Fruit fly (Drosophila melanogaster) whole organism, embryonic: ENCODE results near the gene CG11975.

Experiments
- CG10959 ChIP-seq: fragments of 200-800 bp; sonication (Bioruptor generic); IDR thresholded peaks from 2 replicates; pipeline ENCODE4 v1.3.6; 2022; ENCODE audit warnings: missing biosample characterization, missing genetic modification characterization
- CG11504 ChIP-seq: fragments of 200-800 bp; sonication (Bioruptor generic); optimal IDR thresholded peaks from 3 replicates; lab custom pipeline; 2019; ENCODE audit warnings: missing biosample characterization, mild to moderate bottlenecking, missing genetic modification characterization, moderate library complexity
- CG12219 ChIP-seq: fragments of 200-800 bp; sonication (Bioruptor generic); optimal IDR thresholded peaks from 3 replicates; lab custom pipeline; 2018; ENCODE audit warnings: missing biosample characterization, mild to moderate bottlenecking, missing genetic modification characterization
- CG1233 ChIP-seq: fragments of 200-800 bp; sonication (Bioruptor generic); optimal IDR thresholded peaks from 4 replicates; lab custom pipeline; 2018; ENCODE audit warnings: missing biosample characterization, mild to moderate bottlenecking, missing genetic modification characterization
- CG12942 ChIP-seq: fragments of 200-800 bp; sonication (Bioruptor generic); optimal IDR thresholded peaks from 3 replicates; lab custom pipeline; 2016; ENCODE audit warnings: missing biosample characterization, missing genetic modification characterization
- CG13624 ChIP-seq: fragments of 200-800 bp; sonication (Bioruptor generic); optimal IDR thresholded peaks from 2 replicates; lab custom pipeline; 2016; ENCODE audit warnings: missing biosample characterization, missing genetic modification characterization
- CG14965 ChIP-seq: fragments of 200-800 bp; sonication (Bioruptor generic); optimal IDR thresholded peaks from 2 replicates; lab custom pipeline; 2016; ENCODE audit warnings: missing biosample characterization, missing genetic modification characterization, borderline replicate concordance
- CG15269 ChIP-seq: fragments of 200-800 bp; sonication (Bioruptor generic); optimal IDR thresholded peaks from 2 replicates; lab custom pipeline; 2018; ENCODE audit warnings: missing biosample characterization, mild to moderate bottlenecking, missing genetic modification characterization, moderate library complexity
- CG17568 ChIP-seq: fragments of 200-800 bp; sonication (Bioruptor generic); optimal IDR thresholded peaks from 2 replicates; lab custom pipeline; 2018; ENCODE audit warnings: missing biosample characterization, mild to moderate bottlenecking, missing genetic modification characterization, moderate library complexity
- CG17612 ChIP-seq: fragments of 200-800 bp; sonication (Bioruptor generic); IDR thresholded peaks from 2 replicates; pipeline ENCODE4 v1.3.6; 2022; ENCODE audit warnings: missing biosample characterization, missing genetic modification characterization
- CG18476 ChIP-seq: fragments of 200-800 bp; sonication (Bioruptor generic); optimal IDR thresholded peaks from 2 replicates; lab custom pipeline; 2016; ENCODE audit warnings: missing biosample characterization, mild to moderate bottlenecking, missing genetic modification characterization
- CG2875 ChIP-seq: fragments of 200-800 bp; sonication (Bioruptor generic); optimal IDR thresholded peaks from 2 replicates; lab custom pipeline; 2017; ENCODE audit warnings: missing biosample characterization, mild to moderate bottlenecking, missing genetic modification characterization, missing genetic modification reagents
- CG30431 ChIP-seq: fragments of 200-800 bp; sonication (Bioruptor generic); optimal IDR thresholded peaks from 2 replicates; lab custom pipeline; 2017; ENCODE audit warnings: missing biosample characterization, missing genetic modification characterization
- CG3065 ChIP-seq: fragments of 200-800 bp; sonication (Bioruptor generic); optimal IDR thresholded peaks from 2 replicates; lab custom pipeline; 2016; ENCODE audit warnings: missing biosample characterization, missing genetic modification characterization
- CG32767 ChIP-seq: fragments of 200-800 bp; sonication (Bioruptor generic); IDR thresholded peaks from 2 replicates; pipeline ENCODE4 v1.3.6; 2022; ENCODE audit warnings: missing biosample characterization, missing genetic modification characterization
- CG42726 ChIP-seq: fragments of 200-800 bp; sonication (Bioruptor generic); IDR thresholded peaks from 2 replicates; pipeline ENCODE4 v1.3.6; 2022; ENCODE audit warnings: missing biosample characterization, missing genetic modification characterization; ENCODE audit not compliant: partially characterized antibody
- CG4854 ChIP-seq: fragments of 200-800 bp; sonication (Bioruptor generic); optimal IDR thresholded peaks from 2 replicates; lab custom pipeline; 2016; ENCODE audit warnings: missing biosample characterization, missing genetic modification characterization, inconsistent platforms
- CG5953 ChIP-seq: fragments of 200-800 bp; sonication (Bioruptor generic); IDR thresholded peaks from 2 replicates; pipeline ENCODE4 v1.3.6; 2022; ENCODE audit warnings: missing biosample characterization, missing genetic modification characterization
- CG7963 ChIP-seq: fragments of 200-800 bp; sonication (Bioruptor generic); IDR thresholded peaks from 3 replicates; pipeline ENCODE4 v1.3.6; 2022; ENCODE audit warnings: missing biosample characterization, missing genetic modification characterization; ENCODE audit not compliant: partially characterized antibody
- CG8281 ChIP-seq: fragments of 200-800 bp; sonication (Bioruptor generic); optimal IDR thresholded peaks from 2 replicates; lab custom pipeline; 2018; ENCODE audit warnings: missing biosample characterization, mild to moderate bottlenecking, missing genetic modification characterization, moderate library complexity
- Dp ChIP-seq: fragments of 200-800 bp; sonication (Bioruptor generic); optimal IDR thresholded peaks from 2 replicates; lab custom pipeline; 2018; ENCODE audit warnings: missing biosample characterization, mild to moderate bottlenecking, missing genetic modification characterization, moderate library complexity
- Lhr ChIP-seq: fragments of 200-800 bp; sonication (Bioruptor generic); optimal IDR thresholded peaks from 3 replicates; lab custom pipeline; 2017; ENCODE audit warnings: mild to moderate bottlenecking, missing biosample characterization, missing genetic modification reagents, missing genetic modification characterization
- MTF-1 ChIP-seq: fragments of 200-800 bp; sonication (Bioruptor generic); optimal IDR thresholded peaks from 2 replicates; lab custom pipeline; 2018; ENCODE audit warnings: missing biosample characterization, mild to moderate bottlenecking, missing genetic modification characterization, borderline replicate concordance
- Oaz ChIP-seq: fragments of 200-800 bp; sonication (Bioruptor generic); IDR thresholded peaks from 2 replicates; pipeline ENCODE4 v1.3.6; 2022; ENCODE audit warnings: missing biosample characterization, missing genetic modification characterization
- Sin3A ChIP-seq: fragments of >200 bp; optimal IDR thresholded peaks from 2 replicates; lab custom pipeline; 2018
- Usf ChIP-seq: fragments of 200-800 bp; sonication (Bioruptor generic); optimal IDR thresholded peaks from 2 replicates; lab custom pipeline; 2017; ENCODE audit warnings: missing genotype, missing biosample characterization, missing genetic modification characterization
- ab ChIP-seq: fragments of 200-800 bp; sonication (Bioruptor generic); optimal IDR thresholded peaks from 2 replicates; lab custom pipeline; 2016; ENCODE audit warnings: missing biosample characterization, missing genetic modification characterization
- ap ChIP-seq: fragments of 200-800 bp; sonication (Bioruptor generic); IDR thresholded peaks from 2 replicates; pipeline ENCODE4 v1.3.6; 2022; ENCODE audit warnings: missing biosample characterization, missing genetic modification characterization
- caup ChIP-seq: fragments of 200-800 bp; sonication (Bioruptor generic); optimal IDR thresholded peaks from 3 replicates; lab custom pipeline; 2017; ENCODE audit warnings: missing biosample characterization, mild to moderate bottlenecking, missing genetic modification characterization, moderate library complexity; ENCODE audit not compliant: severe bottlenecking
- cwo ChIP-seq: fragments of 200-800 bp; sonication (Bioruptor generic); optimal IDR thresholded peaks from 3 replicates; lab custom pipeline; 2017; ENCODE audit warnings: missing biosample characterization, missing genetic modification characterization, mild to moderate bottlenecking, moderate library complexity, missing genetic modification reagents
- danr ChIP-seq: fragments of 200-800 bp; sonication (Bioruptor generic); IDR thresholded peaks from 2 replicates; pipeline ENCODE4 v1.3.6; 2022; ENCODE audit warnings: missing biosample characterization, missing genetic modification characterization
- dati ChIP-seq: fragments of 200-800 bp; sonication (Bioruptor generic); IDR thresholded peaks from 2 replicates; pipeline ENCODE4 v1.3.6; 2022; ENCODE audit warnings: missing biosample characterization, missing genetic modification characterization
- dimm ChIP-seq: fragments of 200-800 bp; sonication (Bioruptor generic); IDR thresholded peaks from 2 replicates; pipeline ENCODE4 v1.3.6; 2022; ENCODE audit warnings: missing biosample characterization, missing genetic modification characterization
- dm ChIP-seq: fragments of 200-800 bp; sonication (Bioruptor generic); optimal IDR thresholded peaks from 3 replicates; lab custom pipeline; 2016; ENCODE audit warnings: missing biosample characterization, missing genetic modification characterization
- en ChIP-seq: fragments of 200-800 bp; sonication (Bioruptor generic); optimal IDR thresholded peaks from 2 replicates; lab custom pipeline; 2016; ENCODE audit warnings: missing biosample characterization, missing genetic modification characterization
- ftz-f1 ChIP-seq: fragments of 200-800 bp; sonication (Bioruptor generic); optimal IDR thresholded peaks from 2 replicates; lab custom pipeline; 2016; ENCODE audit warnings: missing biosample characterization, missing genetic modification characterization
- ind ChIP-seq: fragments of 200-800 bp; sonication (Bioruptor generic); optimal IDR thresholded peaks from 3 replicates; lab custom pipeline; 2016; ENCODE audit warnings: missing biosample characterization, missing genetic modification characterization
- kah ChIP-seq: fragments of 200-800 bp; sonication (Bioruptor generic); optimal IDR thresholded peaks from 2 replicates; lab custom pipeline; 2018; ENCODE audit warnings: missing biosample characterization, mild to moderate bottlenecking, missing genetic modification characterization
- kni ChIP-seq: fragments of 200-800 bp; sonication (Bioruptor generic); optimal IDR thresholded peaks from 3 replicates; lab custom pipeline; 2017; ENCODE audit warnings: mild to moderate bottlenecking, missing biosample characterization, missing genetic modification reagents, missing genetic modification characterization
- luna ChIP-seq: fragments of 200-800 bp; sonication (Bioruptor generic); optimal IDR thresholded peaks from 2 replicates; lab custom pipeline; 2016; ENCODE audit warnings: missing biosample characterization, missing genetic modification characterization
- pb ChIP-seq: fragments of 200-800 bp; sonication (Bioruptor generic); optimal IDR thresholded peaks from 3 replicates; lab custom pipeline; 2016; ENCODE audit warnings: missing biosample characterization, missing genetic modification characterization
- prd ChIP-seq, 3 experiments: fragments of >200 bp in 2 of 3; fragments of 200-800 bp in 1 of 3; sonication (Bioruptor generic) in 1 of 3; optimal IDR thresholded peaks in 2 of 3; IDR thresholded peaks in 1 of 3; 2 replicates in 2 of 3; 3 replicates in 1 of 3; pipeline versions ENCODE4 v1.3.6 to Lab custom; 2017 to 2022; ENCODE audit warnings: missing biosample characterization in 1 of 3, missing genetic modification characterization in 1 of 3
- rib ChIP-seq: fragments of 200-800 bp; sonication (Bioruptor generic); IDR thresholded peaks from 2 replicates; pipeline ENCODE4 v1.3.6; 2022; ENCODE audit warnings: missing biosample characterization, missing genetic modification characterization
- shn ChIP-seq: fragments of 200-800 bp; sonication (Bioruptor generic); optimal IDR thresholded peaks from 3 replicates; lab custom pipeline; 2016; ENCODE audit warnings: missing biosample characterization, missing genetic modification characterization
- sima ChIP-seq: fragments of 200-800 bp; sonication (Bioruptor generic); optimal IDR thresholded peaks from 2 replicates; lab custom pipeline; 2016; ENCODE audit warnings: missing biosample characterization, missing genetic modification characterization
- slou ChIP-seq: fragments of 200-800 bp; sonication (Bioruptor generic); optimal IDR thresholded peaks from 3 replicates; lab custom pipeline; 2016; ENCODE audit warnings: missing biosample characterization, missing genetic modification characterization
- sob ChIP-seq: fragments of 200-800 bp; sonication (Bioruptor generic); IDR thresholded peaks from 2 replicates; pipeline ENCODE4 v1.3.6; 2022; ENCODE audit warnings: missing biosample characterization, missing genetic modification characterization
- sqz ChIP-seq: fragments of 200-800 bp; sonication (Bioruptor generic); optimal IDR thresholded peaks from 3 replicates; lab custom pipeline; 2018; ENCODE audit warnings: missing biosample characterization, mild to moderate bottlenecking, missing genetic modification characterization
- stc ChIP-seq: fragments of 200-800 bp; sonication (Bioruptor generic); IDR thresholded peaks from 2 replicates; pipeline ENCODE4 v1.3.6; 2022; ENCODE audit warnings: missing biosample characterization, missing genetic modification characterization
- trh ChIP-seq: fragments of 200-800 bp; sonication (Bioruptor generic); optimal IDR thresholded peaks from 2 replicates; lab custom pipeline; 2016; ENCODE audit warnings: missing biosample characterization, missing genetic modification characterization
- vfl ChIP-seq: fragments of 200-800 bp; sonication (Bioruptor generic); optimal IDR thresholded peaks from 2 replicates; lab custom pipeline; 2016; ENCODE audit warnings: missing biosample characterization, missing genetic modification characterization

The CG11975 gene

DNA sequence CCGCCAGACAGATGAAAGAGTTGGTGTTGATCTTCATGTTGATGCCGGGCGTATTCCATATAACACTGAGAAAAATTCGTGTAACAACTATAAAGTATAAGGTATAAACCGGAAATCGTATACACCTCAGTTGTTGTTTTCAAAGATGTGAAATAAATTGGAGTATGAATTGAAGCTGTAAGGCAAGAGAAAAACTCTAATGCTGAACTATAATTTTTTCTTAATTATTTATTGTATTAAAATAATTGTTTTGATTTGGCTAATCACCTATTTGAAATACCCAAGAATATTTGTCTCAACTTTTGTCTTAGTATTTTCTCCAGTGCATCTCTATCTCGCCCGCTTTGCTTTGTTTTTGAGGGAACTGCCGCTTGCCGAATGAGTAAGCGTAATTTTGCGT is 32.7 kb upstream of the CG11975 start:
- TF ChIP-seq ftz-f1 = no peak
- peak; percentile 11 for TF ChIP-seq sqz (GFP tag; lab: Kevin White, UChicago)
- TF ChIP-seq dati (GFP tag; lab: Robert Waterston, UW) = no peak
- TF ChIP-seq CG3065 = no peak
- no peak for TF ChIP-seq Usf (GFP tag; lab: Kevin White, UChicago)
- no peak for TF ChIP-seq Dp
- TF ChIP-seq shn = no peak
- no peak for TF ChIP-seq CG5953 (GFP tag; lab: Robert Waterston, UW)
- peak; percentile 32 for TF ChIP-seq CG12219 (GFP tag; lab: Kevin White, UChicago)
- TF ChIP-seq CG12942 = peak; percentile 30
- TF ChIP-seq ind (GFP tag; lab: Kevin White, UChicago) = peak; percentile 55
- TF ChIP-seq CG42726 = no peak
- TF ChIP-seq CG1233 = peak; percentile 43
- TF ChIP-seq CG13624 (GFP tag; lab: Kevin White, UChicago) = no peak
- TF ChIP-seq dimm (GFP tag; lab: Robert Waterston, UW) = no peak
- TF ChIP-seq Oaz = no peak
- no peak for TF ChIP-seq kni
- TF ChIP-seq trh = no peak
- no peak for TF ChIP-seq danr (GFP tag; lab: Robert Waterston, UW)
- TF ChIP-seq CG17612 = no peak
- no peak for TF ChIP-seq en
- TF ChIP-seq luna (GFP tag; lab: Kevin White, UChicago) = no peak
- TF ChIP-seq Lhr (GFP tag; lab: Kevin White, UChicago) = no peak
- TF ChIP-seq caup = no peak
- peak; percentile 42 for TF ChIP-seq kah
- TF ChIP-seq MTF-1 (GFP tag; lab: Kevin White, UChicago) = no peak
- peak; percentile 10 for TF ChIP-seq cwo (GFP tag; lab: Kevin White, UChicago)
- no peak for TF ChIP-seq CG18476
- TF ChIP-seq CG30431 (GFP tag; lab: Kevin White, UChicago) = no peak
- no peak for TF ChIP-seq CG4854 (GFP tag; lab: Kevin White, UChicago)
- TF ChIP-seq CG7963 (GFP tag; lab: Robert Waterston, UW) = no peak
- TF ChIP-seq ap (GFP tag; lab: Robert Waterston, UW) = 0 out of 2 replicates have a peak, but pooled peaks have one; percentile 10
- no peak for TF ChIP-seq Sin3A (lab: Kevin White, UChicago)
- no peak for TF ChIP-seq CG32767 (GFP tag; lab: Robert Waterston, UW)
- no peak for TF ChIP-seq prd (optimal IDR thresholded peaks at IDR 0.05; lab: Kevin White, UChicago)
- peak; percentile 73; the same call in 2 of the 3 replicates for TF ChIP-seq prd (GFP tag; IDR thresholded peaks at IDR 0.05; lab: Robert Waterston, UW)
- TF ChIP-seq CG11504 (tag; lab: Kevin White, UChicago) = peak; percentile 86
- TF ChIP-seq pb = no peak
- TF ChIP-seq CG10959 (GFP tag; lab: Robert Waterston, UW) = no peak
- no peak for TF ChIP-seq slou
- no peak for TF ChIP-seq rib (GFP tag; lab: Robert Waterston, UW)
- no peak for TF ChIP-seq sob
- TF ChIP-seq ab = no peak
- peak; percentile 65; the same call in 1 of the 2 replicates for TF ChIP-seq stc (GFP tag; lab: Robert Waterston, UW)
- TF ChIP-seq CG14965 (GFP tag; lab: Kevin White, UChicago) = no peak
- TF ChIP-seq sima (GFP tag; lab: Kevin White, UChicago) = no peak
- TF ChIP-seq vfl = no peak
- no peak for TF ChIP-seq dm (GFP tag; lab: Kevin White, UChicago)
- TF ChIP-seq CG2875 = peak; percentile 46
- TF ChIP-seq CG8281 (tag; lab: Kevin White, UChicago) = peak; percentile 28
- TF ChIP-seq CG15269 = peak; percentile 74
- TF ChIP-seq CG17568 (GFP tag; lab: Kevin White, UChicago) = no peak
